Worm (Caenorhabditis elegans): ENCODE results near the gene cutl-15.
A peak's percentile ranks its signal among the peaks of the same experiment; 100 is the strongest.

cutl-15 gene

ce11 chrII:8964835-8965234, 17.3 kb upstream of the cutl-15 start, which contains the start of the genes ndub-3 and C18E9.2:
Gene ndub-3 (minus strand): TSS chrII:8964890.
Gene C18E9.2 (plus strand): TSS chrII:8965006.
- TF ChIP-seq ceh-43 (GFP tag; optimal IDR thresholded peaks at IDR 0.05), result no peak
- no peak for TF ChIP-seq unc-62 (GFP tag; optimal IDR thresholded peaks at IDR 0.05)
- TF ChIP-seq ces-1 (GFP tag; optimal IDR thresholded peaks at IDR 0.05), result peak; percentile 5
- no peak for TF ChIP-seq blmp-1 (tag; optimal IDR thresholded peaks at IDR 0.05)
- no peak for TF ChIP-seq pha-4 (tag; optimal IDR thresholded peaks at IDR 0.05)
- no peak for TF ChIP-seq elt-3 (tag; optimal IDR thresholded peaks at IDR 0.05)
- no peak for TF ChIP-seq nhr-12 (tag; optimal IDR thresholded peaks at IDR 0.05)
- TF ChIP-seq unc-39 (tag; optimal IDR thresholded peaks at IDR 0.05), result no peak
- peak; percentile 11 for TF ChIP-seq nhr-237 (tag; optimal IDR thresholded peaks at IDR 0.05)
- no peak for TF ChIP-seq ceh-83 (GFP tag; optimal IDR thresholded peaks at IDR 0.05)
- no peak for TF ChIP-seq nhr-76 (tag; optimal IDR thresholded peaks at IDR 0.05)
- no peak for TF ChIP-seq sptf-1 (tag; optimal IDR thresholded peaks at IDR 0.05)
- TF ChIP-seq mep-1 (tag; optimal IDR thresholded peaks at IDR 0.05), result peak; percentile 72
- no peak for TF ChIP-seq lin-13 (tag; optimal IDR thresholded peaks at IDR 0.05)
- TF ChIP-seq mab-5 (tag; optimal IDR thresholded peaks at IDR 0.05), result no peak
- no peak for TF ChIP-seq drap-1 (GFP tag; optimal IDR thresholded peaks at IDR 0.05)
- TF ChIP-seq ceh-39 (tag; optimal IDR thresholded peaks at IDR 0.05), result no peak
- TF ChIP-seq zip-8 (tag; optimal IDR thresholded peaks at IDR 0.05), result no peak
- TF ChIP-seq sem-2 (GFP tag; optimal IDR thresholded peaks at IDR 0.05), result no peak
- TF ChIP-seq flh-1 (GFP tag; optimal IDR thresholded peaks at IDR 0.05), result no peak
- no peak for TF ChIP-seq M03D4.4 (tag; optimal IDR thresholded peaks at IDR 0.05)
- no peak for TF ChIP-seq lin-32 (GFP tag; optimal IDR thresholded peaks at IDR 0.05)
- no peak for TF ChIP-seq mls-2 (tag; optimal IDR thresholded peaks at IDR 0.05)
- peak; percentile 54 for TF ChIP-seq hlh-1 (tag; optimal IDR thresholded peaks at IDR 0.05)
- TF ChIP-seq bed-3 (GFP tag; optimal IDR thresholded peaks at IDR 0.05), result no peak
- TF ChIP-seq elt-1 (tag; optimal IDR thresholded peaks at IDR 0.05; ENCODE audit: borderline replicate concordance, insufficient read depth), result no peak
- no peak for TF ChIP-seq snpc-4 (tag; optimal IDR thresholded peaks at IDR 0.05)
- TF ChIP-seq ham-2 (GFP tag; optimal IDR thresholded peaks at IDR 0.05), result no peak
- TF ChIP-seq nhr-28 (tag; optimal IDR thresholded peaks at IDR 0.05), result no peak
- TF ChIP-seq unc-120 (tag; optimal IDR thresholded peaks at IDR 0.05; ENCODE audit: poor library complexity, severe bottlenecking), result no peak

DNA sequence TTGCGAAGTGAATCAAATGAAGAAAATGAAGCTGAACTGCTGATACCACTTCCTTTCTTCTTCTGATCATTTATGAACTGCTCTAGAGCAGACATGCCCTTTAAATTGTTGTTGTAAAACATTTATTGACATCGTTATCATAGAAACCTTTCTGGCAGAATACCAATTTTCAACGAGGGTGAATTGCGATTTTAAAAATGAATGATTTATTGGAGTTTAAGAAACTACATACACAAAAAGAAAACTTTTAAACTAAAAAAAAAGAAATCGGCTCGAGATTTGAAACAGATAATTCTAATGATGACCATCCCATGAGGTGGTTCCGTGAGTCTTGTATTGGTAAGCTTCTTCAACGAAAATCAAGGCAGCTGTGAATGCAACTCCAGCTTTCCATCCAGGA, 16.6 kb upstream of the cutl-15 start, which contains the start of gene sftd-3:
sftd-3 (minus strand) TSS at position 101 of the 400 bp plus-strand sequence.
- no peak for TF ChIP-seq nhr-76 (tag; optimal IDR thresholded peaks at IDR 0.05)
- no peak for TF ChIP-seq tbx-8 (GFP tag; optimal IDR thresholded peaks at IDR 0.05)
- TF ChIP-seq ztf-11 (tag; optimal IDR thresholded peaks at IDR 0.05), result no peak
- no peak for TF ChIP-seq ces-1 (GFP tag; optimal IDR thresholded peaks at IDR 0.05)
- TF ChIP-seq nhr-237 (tag; optimal IDR thresholded peaks at IDR 0.05), result no peak
- no peak for TF ChIP-seq elt-1 (tag; optimal IDR thresholded peaks at IDR 0.05; ENCODE audit: borderline replicate concordance, insufficient read depth)
- TF ChIP-seq mep-1 (tag; optimal IDR thresholded peaks at IDR 0.05), result no peak
- TF ChIP-seq mls-2 (tag; optimal IDR thresholded peaks at IDR 0.05), result no peak

DNA sequence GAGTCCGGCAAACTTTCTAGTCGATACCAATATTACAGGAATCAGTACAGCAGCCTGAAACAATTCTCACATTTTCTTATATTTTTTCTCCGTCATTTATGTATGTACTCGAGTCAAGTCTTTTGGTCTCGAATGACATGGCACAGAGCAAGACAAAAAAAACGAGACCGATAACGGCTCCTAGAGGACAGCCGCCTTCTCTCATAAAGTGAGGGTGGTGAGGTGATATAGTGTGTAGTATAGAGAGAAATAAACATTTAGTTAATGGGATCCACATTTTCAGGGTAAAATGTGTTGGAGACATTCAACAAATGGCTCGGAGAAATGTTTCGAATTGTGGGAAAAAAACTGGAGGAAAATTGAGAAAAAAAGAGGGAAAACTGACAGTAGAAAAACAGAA, 14.7 kb upstream of the cutl-15 start:
- TF ChIP-seq bed-3 (GFP tag; optimal IDR thresholded peaks at IDR 0.05), result no peak
- no peak for TF ChIP-seq unc-39 (tag; optimal IDR thresholded peaks at IDR 0.05)
- TF ChIP-seq nhr-28 (tag; optimal IDR thresholded peaks at IDR 0.05), result no peak
- no peak for TF ChIP-seq nhr-76 (tag; optimal IDR thresholded peaks at IDR 0.05)
- no peak for TF ChIP-seq lin-13 (tag; optimal IDR thresholded peaks at IDR 0.05)
- no peak for TF ChIP-seq zip-8 (tag; optimal IDR thresholded peaks at IDR 0.05)
- no peak for TF ChIP-seq unc-62 (GFP tag; optimal IDR thresholded peaks at IDR 0.05)
- no peak for TF ChIP-seq cnd-1 (tag; optimal IDR thresholded peaks at IDR 0.05)
- no peak for TF ChIP-seq flh-1 (GFP tag; optimal IDR thresholded peaks at IDR 0.05)
- no peak for TF ChIP-seq pha-4 (tag; optimal IDR thresholded peaks at IDR 0.05)
- TF ChIP-seq elt-3 (tag; optimal IDR thresholded peaks at IDR 0.05), result no peak
- no peak for TF ChIP-seq mab-5 (tag; optimal IDR thresholded peaks at IDR 0.05)
- TF ChIP-seq hlh-1 (tag; optimal IDR thresholded peaks at IDR 0.05), result peak; percentile 53
- no peak for TF ChIP-seq ceh-83 (GFP tag; optimal IDR thresholded peaks at IDR 0.05)
- peak; percentile 29 for TF ChIP-seq unc-120 (tag; optimal IDR thresholded peaks at IDR 0.05; ENCODE audit: poor library complexity, severe bottlenecking)
- TF ChIP-seq M03D4.4 (tag; optimal IDR thresholded peaks at IDR 0.05), result no peak

DNA sequence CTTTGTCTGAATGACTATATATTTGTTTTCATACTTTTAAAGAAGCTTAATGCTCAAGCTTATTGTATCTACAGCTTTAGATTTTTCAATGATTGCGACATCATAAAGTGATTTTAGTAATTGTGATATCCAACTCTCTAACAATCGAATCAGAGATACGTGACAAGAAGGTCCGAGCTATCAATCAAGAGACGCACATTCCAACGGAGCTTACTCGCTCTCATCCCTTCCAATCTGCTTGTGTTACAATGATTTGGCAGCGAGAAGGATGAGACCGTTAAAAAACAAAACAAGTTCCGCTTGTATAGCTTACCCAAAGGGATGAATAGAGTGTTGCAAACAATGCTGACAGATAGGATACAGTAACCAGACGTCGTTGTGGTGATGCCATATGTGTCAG, 14.0 kb upstream of the cutl-15 start:
- TF ChIP-seq nhr-237 (tag; optimal IDR thresholded peaks at IDR 0.05) (no peak), mep-1 (tag; optimal IDR thresholded peaks at IDR 0.05) (no peak), nhr-76 (tag; optimal IDR thresholded peaks at IDR 0.05) (no peak), ztf-11 (tag; optimal IDR thresholded peaks at IDR 0.05) (no peak), unc-62 (GFP tag; optimal IDR thresholded peaks at IDR 0.05) (peak; percentile 87)

Data from whole organism, mixed stage, embryonic.